Worm (Caenorhabditis elegans) whole organism, L4 larva: ENCODE data around the gene eelo-2.
A peak's percentile ranks its signal among the peaks of the same experiment; 100 is the strongest.

Experiments used
- D1046.2 ChIP-seq: fragments of 200-800 bp; sonication (Bioruptor generic); IDR thresholded peaks from 2 replicates; pipeline ENCODE4 v1.3.6; 2022; ENCODE audit warnings: missing genetic modification characterization, missing compliant biosample characterization
- F37D6.2 ChIP-seq: sonication (generic microtip); optimal IDR thresholded peaks from 2 replicates; lab custom pipeline; 2016; ENCODE audit warnings: mild to moderate bottlenecking, missing genetic modification characterization, missing compliant biosample characterization
- R02D3.7 ChIP-seq: fragments of 150-350 bp; sonication (generic microtip); optimal IDR thresholded peaks from 3 replicates; lab custom pipeline; 2014; ENCODE audit warnings: missing biosample characterization, missing genetic modification characterization
- T20F7.1 ChIP-seq: fragments of 200-800 bp; sonication (Bioruptor generic); optimal IDR thresholded peaks from 2 replicates; lab custom pipeline; 2018; ENCODE audit warnings: mild to moderate bottlenecking, missing genetic modification characterization, missing compliant biosample characterization
- Y48G9A.11 ChIP-seq: fragments of 200-800 bp; sonication (Bioruptor generic); IDR thresholded peaks from 2 replicates; pipeline ENCODE4 v1.3.6; 2022; ENCODE audit warnings: missing genetic modification reagents, missing genetic modification characterization, missing compliant biosample characterization
- Y5F2A.4 ChIP-seq: fragments of 200-800 bp; sonication (Bioruptor generic); optimal IDR thresholded peaks from 2 replicates; lab custom pipeline; 2018; ENCODE audit warnings: mild to moderate bottlenecking, missing genetic modification characterization, missing compliant biosample characterization
- ceh-82 ChIP-seq: sonication (generic microtip); optimal IDR thresholded peaks from 2 replicates; lab custom pipeline; 2017; ENCODE audit warnings: missing biosample characterization, missing genetic modification characterization
- ces-1 ChIP-seq: fragments of 150-350 bp; sonication (generic microtip); optimal IDR thresholded peaks from 4 replicates; lab custom pipeline; 2014; ENCODE audit warnings: missing biosample characterization, missing genetic modification reagents, missing genetic modification characterization
- daf-8 ChIP-seq: fragments of 200-800 bp; sonication (Bioruptor generic); IDR thresholded peaks from 2 replicates; pipeline ENCODE4 v1.3.6; 2022; ENCODE audit warnings: missing genetic modification characterization, missing compliant biosample characterization
- dmd-6 ChIP-seq: fragments of 200-800 bp; sonication (Bioruptor generic); IDR thresholded peaks from 2 replicates; pipeline ENCODE4 v1.3.6; 2022; ENCODE audit warnings: missing genetic modification reagents, missing genetic modification characterization, missing compliant biosample characterization
- dmd-9 ChIP-seq: fragments of 200-800 bp; sonication (Bioruptor generic); IDR thresholded peaks from 2 replicates; pipeline ENCODE4 v1.3.6; 2022; ENCODE audit warnings: missing genetic modification reagents, missing genetic modification characterization, missing compliant biosample characterization
- fkh-10 ChIP-seq: fragments of 150-350 bp; optimal IDR thresholded peaks from 2 replicates; lab custom pipeline; 2014; ENCODE audit warnings: missing biosample characterization, missing genetic modification reagents, missing genetic modification characterization
- hlh-11 ChIP-seq: fragments of 200-800 bp; sonication (Bioruptor generic); optimal IDR thresholded peaks from 2 replicates; lab custom pipeline; 2018; ENCODE audit warnings: mild to moderate bottlenecking, missing genetic modification characterization, missing compliant biosample characterization
- hmg-1.1 ChIP-seq: fragments of 200-800 bp; sonication (Bioruptor generic); IDR thresholded peaks from 2 replicates; pipeline ENCODE4 v1.3.6; 2022; ENCODE audit warnings: missing genetic modification reagents, missing genetic modification characterization, missing compliant biosample characterization
- lin-1 ChIP-seq: fragments of 200-800 bp; sonication (Bioruptor generic); IDR thresholded peaks from 2 replicates; pipeline ENCODE4 v1.3.6; 2022; ENCODE audit warnings: missing genetic modification reagents, missing genetic modification characterization, missing compliant biosample characterization
- lin-15B ChIP-seq: fragments of 150-350 bp; sonication (generic microtip); optimal IDR thresholded peaks from 3 replicates; lab custom pipeline; 2014; ENCODE audit warnings: missing biosample characterization, missing genetic modification characterization
- lin-38 ChIP-seq: fragments of 200-800 bp; sonication (Bioruptor generic); IDR thresholded peaks from 2 replicates; pipeline ENCODE4 v1.3.6; 2022; ENCODE audit warnings: missing genetic modification reagents, missing genetic modification characterization, missing compliant biosample characterization
- madf-5 ChIP-seq, 2 experiments: fragments of 200-800 bp; sonication (Bioruptor generic); IDR thresholded peaks; 2 replicates each; pipeline ENCODE4 v1.3.6; 2022; ENCODE audit warnings: missing compliant biosample characterization in 2 of 2, missing genetic modification characterization in 2 of 2
- mes-2 ChIP-seq: sonication (generic microtip); optimal IDR thresholded peaks from 2 replicates; lab custom pipeline; 2016; ENCODE audit warnings: missing genotype, mild to moderate bottlenecking, missing genetic modification characterization, missing compliant biosample characterization; ENCODE audit not compliant: poor library complexity, severe bottlenecking
- mxl-3 ChIP-seq: fragments of 200-800 bp; sonication (Bioruptor generic); optimal IDR thresholded peaks from 2 replicates; lab custom pipeline; 2018; ENCODE audit warnings: mild to moderate bottlenecking, missing genetic modification characterization, missing compliant biosample characterization
- nhr-28 ChIP-seq: fragments of 150-350 bp; optimal IDR thresholded peaks from 2 replicates; lab custom pipeline; 2014; ENCODE audit warnings: missing biosample characterization, missing genetic modification characterization
- nhr-48 ChIP-seq: sonication (generic microtip); optimal IDR thresholded peaks from 2 replicates; lab custom pipeline; 2016; ENCODE audit warnings: mild to moderate bottlenecking, missing genetic modification characterization, missing compliant biosample characterization
- nhr-76 ChIP-seq: fragments of 150-350 bp; optimal IDR thresholded peaks from 2 replicates; lab custom pipeline; 2014; ENCODE audit warnings: missing biosample characterization, missing genetic modification characterization
- pha-4 ChIP-seq, 2 experiments: fragments of 150-350 bp in 1 of 2; fragments of 200-800 bp in 1 of 2; sonication (Bioruptor generic) in 1 of 2; IDR thresholded peaks in 1 of 2; optimal IDR thresholded peaks in 1 of 2; 2 replicates each; pipeline versions ENCODE4 v1.3.6 to Lab custom; 2014 to 2022; ENCODE audit warnings: missing genetic modification characterization in 2 of 2, missing genetic modification reagents in 2 of 2, missing biosample characterization in 1 of 2, missing compliant biosample characterization in 1 of 2
- rbr-2 ChIP-seq: sonication (generic microtip); optimal IDR thresholded peaks from 2 replicates; lab custom pipeline; 2016; ENCODE audit warnings: missing genotype, missing genetic modification characterization, missing compliant biosample characterization
- snpc-1.2 ChIP-seq: fragments of 200-800 bp; sonication (Bioruptor generic); IDR thresholded peaks from 2 replicates; pipeline ENCODE4 v1.3.6; 2022; ENCODE audit warnings: missing genetic modification reagents, missing genetic modification characterization, missing compliant biosample characterization
- spr-1 ChIP-seq: sonication (generic microtip); optimal IDR thresholded peaks from 2 replicates; lab custom pipeline; 2016; ENCODE audit warnings: mild to moderate bottlenecking, missing genetic modification characterization, missing compliant biosample characterization
- unc-130 ChIP-seq: sonication (generic microtip); optimal IDR thresholded peaks from 2 replicates; lab custom pipeline; 2016; ENCODE audit warnings: missing genetic modification reagents, missing genetic modification characterization, missing compliant biosample characterization
- unc-39 ChIP-seq: sonication (generic microtip); optimal IDR thresholded peaks from 2 replicates; lab custom pipeline; 2017; ENCODE audit warnings: missing biosample characterization, missing genetic modification characterization
- vab-7 ChIP-seq: fragments of 200-800 bp; sonication (Bioruptor generic); IDR thresholded peaks from 2 replicates; pipeline ENCODE4 v1.3.6; 2022; ENCODE audit warnings: missing genetic modification reagents, missing genetic modification characterization, missing compliant biosample characterization
- zfp-2 ChIP-seq: sonication (generic microtip); optimal IDR thresholded peaks from 2 replicates; lab custom pipeline; 2016; ENCODE audit warnings: mild to moderate bottlenecking, missing genetic modification characterization, missing compliant biosample characterization

The eelo-2 gene

DNA sequence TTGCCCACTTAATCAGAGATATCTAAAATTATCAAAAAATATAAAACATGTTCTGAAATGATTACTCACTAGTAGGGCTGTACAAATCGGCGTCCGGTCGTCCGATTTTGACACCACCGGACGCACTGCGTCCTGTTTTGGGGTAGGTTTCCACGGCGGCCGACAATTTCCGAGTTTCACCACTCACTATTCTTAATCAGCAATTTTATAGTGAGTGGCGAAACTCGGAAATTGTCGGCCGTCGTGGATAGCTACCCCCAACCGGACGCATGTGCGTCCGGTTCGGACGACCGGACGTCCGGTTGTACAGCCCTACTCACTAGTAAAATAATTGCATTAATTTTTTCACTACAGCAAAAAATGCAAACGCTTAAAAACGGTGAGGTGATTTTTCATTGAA lies 27.8 kb upstream of the eelo-2 start:
- peak; percentile 55; the same call in 1 of the 2 replicates for TF ChIP-seq snpc-1.2 (GFP tag; lab: Robert Waterston, UW)
- TF ChIP-seq lin-38 (GFP tag; lab: Robert Waterston, UW) = 0 out of 2 replicates have a peak, but pooled peaks have one; percentile 14

DNA sequence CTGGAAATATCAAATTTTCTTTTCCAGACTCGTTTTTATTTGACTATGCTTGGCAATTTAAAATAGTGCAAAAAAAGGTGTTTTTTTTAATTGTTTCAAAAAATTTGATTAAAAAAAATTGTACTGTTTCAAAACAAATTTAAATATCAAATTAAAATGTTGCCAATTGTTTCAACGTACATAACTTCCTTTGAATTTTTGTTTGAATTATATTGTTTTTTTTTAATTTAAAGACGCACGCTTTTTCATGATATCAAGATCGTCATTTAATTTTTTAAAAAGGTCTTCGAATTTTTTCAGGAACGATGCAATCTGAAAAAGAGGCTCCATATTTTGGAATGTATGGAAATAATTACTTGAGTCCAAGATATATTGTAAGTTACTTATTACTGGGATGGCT lies 26.5 kb upstream of the eelo-2 start, which contains the start of gene Y116A8B.4:
TSS of gene Y116A8B.4 (plus strand) at position 301 of the 400 bp plus-strand sequence.
- TF ChIP-seq lin-15B (tag; lab: Kevin White, UChicago) (no peak), hlh-11 (tag; lab: Kevin White, UChicago) (no peak), mes-2 (tag; lab: Kevin White, UChicago) (no peak), mxl-3 (no peak), dmd-6 (GFP tag; lab: Robert Waterston, UW) (no peak), T20F7.1 (GFP tag; lab: Kevin White, UChicago) (no peak)

DNA sequence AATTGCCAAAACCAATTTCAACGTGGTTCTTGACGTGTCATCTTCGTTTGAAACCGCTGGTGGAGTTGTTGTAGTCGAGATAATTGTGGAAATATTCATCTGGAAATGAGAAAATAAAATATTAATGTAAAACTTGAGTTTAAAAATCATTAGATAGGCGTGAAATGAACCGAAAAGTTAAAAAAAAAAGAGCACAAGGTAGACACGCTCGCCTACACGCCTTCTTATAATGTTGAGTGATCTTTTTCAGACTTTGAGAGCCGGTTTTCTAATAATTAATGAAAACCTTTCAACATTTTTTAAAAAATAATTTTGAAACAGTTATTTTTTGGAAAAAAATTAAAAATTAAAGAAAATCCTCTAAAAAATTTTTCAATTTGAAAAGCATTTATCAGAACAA lies 19.0 kb upstream of the eelo-2 start, which contains the start of gene npr-32:
TSS of gene npr-32 (minus strand) at position 101 of the 400 bp plus-strand sequence.
- TF ChIP-seq zfp-2 (tag; lab: Kevin White, UChicago) = no peak
- no peak for TF ChIP-seq ces-1
- TF ChIP-seq nhr-48 (tag; lab: Kevin White, UChicago) = no peak
- no peak for TF ChIP-seq unc-130
- TF ChIP-seq lin-38 (GFP tag; lab: Robert Waterston, UW) = no peak
- no peak for TF ChIP-seq nhr-28
- TF ChIP-seq F37D6.2 (tag; lab: Kevin White, UChicago) = no peak
- TF ChIP-seq ceh-82 (tag; lab: Kevin White, UChicago) = no peak
- TF ChIP-seq unc-39 (tag; lab: Kevin White, UChicago) = no peak
- TF ChIP-seq Y5F2A.4 (GFP tag; lab: Kevin White, UChicago) = no peak
- no peak for TF ChIP-seq hmg-1.1 (GFP tag; lab: Robert Waterston, UW)
- no peak for TF ChIP-seq rbr-2 (tag; lab: Kevin White, UChicago)
- TF ChIP-seq lin-1 = no peak
- TF ChIP-seq dmd-9 (GFP tag; lab: Robert Waterston, UW) = no peak
- no peak for TF ChIP-seq D1046.2 (GFP tag; lab: Robert Waterston, UW)
- no peak for TF ChIP-seq spr-1 (tag; lab: Kevin White, UChicago)
- TF ChIP-seq, all 104 proteins: peak for 0

DNA sequence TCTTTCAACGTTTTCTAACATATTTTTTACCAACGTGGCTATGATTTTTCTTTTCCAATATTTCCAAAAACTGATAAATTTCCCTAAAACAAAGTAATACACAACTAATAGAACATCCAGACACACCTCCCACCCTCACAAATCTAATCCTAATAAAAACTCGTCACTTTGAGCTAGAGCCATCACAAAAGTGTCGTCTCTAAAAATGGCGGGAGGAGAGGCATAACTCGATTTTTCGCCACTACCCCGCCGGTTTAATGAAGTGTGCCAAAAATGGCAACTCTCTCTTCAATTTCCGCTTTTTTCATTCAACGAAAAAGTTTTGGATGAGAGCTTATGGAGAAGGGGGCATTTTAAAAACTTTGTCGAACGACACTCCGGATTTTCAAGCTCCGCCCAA lies 17.0 kb upstream of the eelo-2 start:
- TF ChIP-seq ces-1 (peak; percentile 41), vab-7 (GFP tag; lab: Robert Waterston, UW) (no peak)
- TF ChIP-seq, all 104 proteins: peak for 1

DNA sequence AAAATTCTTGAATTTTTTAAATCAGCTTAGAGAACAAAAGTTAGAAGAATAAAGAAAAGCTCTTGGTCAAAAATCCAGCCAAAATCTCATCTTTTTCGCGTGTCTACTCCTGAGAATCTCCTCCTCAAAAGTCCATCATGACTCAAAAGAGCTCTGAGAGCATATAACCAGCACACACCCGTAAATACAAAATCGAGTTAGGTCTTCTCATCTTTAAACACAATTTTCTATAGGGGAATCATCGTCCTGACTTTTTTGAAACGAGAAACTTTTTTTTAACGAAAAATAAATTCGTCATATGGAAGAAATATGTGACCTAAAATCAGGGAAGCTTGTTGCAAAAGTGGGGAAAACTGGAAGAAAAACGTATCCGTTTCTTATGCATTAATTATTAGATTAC lies 16.4 kb upstream of the eelo-2 start:
- TF ChIP-seq F37D6.2 (tag; lab: Kevin White, UChicago) (no peak), fkh-10 (GFP tag; lab: Kevin White, UChicago) (peak; percentile 75), madf-5 (GFP tag; IDR thresholded peaks at IDR 0.05; lab: Robert Waterston, UW) (no peak), ces-1 (peak; percentile 77), daf-8 (GFP tag; lab: Robert Waterston, UW) (no peak), Y48G9A.11 (GFP tag; lab: Robert Waterston, UW) (no peak), R02D3.7 (no peak), nhr-76 (tag; lab: Kevin White, UChicago) (no peak)

DNA sequence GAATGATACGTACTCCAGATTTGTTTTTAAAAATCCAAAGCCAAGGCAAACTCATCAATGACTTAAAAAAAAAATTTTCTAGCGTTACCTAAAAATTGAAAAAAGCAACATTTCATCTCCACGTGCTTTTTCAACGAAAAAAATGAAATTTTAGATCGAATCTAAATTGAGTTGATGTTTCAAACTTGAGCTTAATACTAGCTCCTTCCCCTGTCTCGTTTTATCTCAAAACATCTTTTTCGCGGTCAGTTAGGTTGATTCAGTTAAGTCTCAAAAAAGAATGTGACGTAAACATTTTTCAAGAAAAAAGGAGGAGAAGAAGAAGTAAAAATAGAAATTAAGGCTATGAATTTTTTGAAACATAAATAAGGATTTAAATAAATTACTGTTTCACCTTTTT lies 12.9 kb upstream of the eelo-2 start:
- no peak for TF ChIP-seq lin-38 (GFP tag; lab: Robert Waterston, UW)
- TF ChIP-seq fkh-10 (GFP tag; lab: Kevin White, UChicago) = peak; percentile 64
- no peak for TF ChIP-seq pha-4 (GFP tag; IDR thresholded peaks at IDR 0.05; lab: Robert Waterston, UW)
- no peak for TF ChIP-seq pha-4 (tag; optimal IDR thresholded peaks at IDR 0.05; lab: Kevin White, UChicago)
